Fruit fly (Drosophila melanogaster) whole organism, embryonic: ENCODE data around the gene CG13385.

Experiments
- Asciz ChIP-seq: fragments of 200-800 bp; sonication (Bioruptor generic); optimal IDR thresholded peaks from 2 replicates; lab custom pipeline; 2017; ENCODE audit warnings: missing biosample characterization, mild to moderate bottlenecking, missing genetic modification characterization, missing genetic modification reagents
- CG10431 ChIP-seq: fragments of 200-800 bp; sonication (Bioruptor generic); optimal IDR thresholded peaks from 3 replicates; lab custom pipeline; 2018; ENCODE audit warnings: missing biosample characterization, mild to moderate bottlenecking, missing genetic modification characterization
- CG13894 ChIP-seq: fragments of 200-800 bp; sonication (Bioruptor generic); optimal IDR thresholded peaks from 3 replicates; lab custom pipeline; 2018; ENCODE audit warnings: missing biosample characterization, mild to moderate bottlenecking, missing genetic modification characterization, moderate library complexity
- CG1602 ChIP-seq: fragments of 200-800 bp; sonication (Bioruptor generic); optimal IDR thresholded peaks from 3 replicates; lab custom pipeline; 2016; ENCODE audit warnings: missing biosample characterization, missing genetic modification characterization
- CG17361 ChIP-seq: fragments of 200-800 bp; sonication (Bioruptor generic); IDR thresholded peaks from 3 replicates; pipeline ENCODE4 v1.3.6; 2022; ENCODE audit warnings: missing biosample characterization, missing genetic modification characterization
- CG2678 ChIP-seq: fragments of 200-800 bp; sonication (Bioruptor generic); optimal IDR thresholded peaks from 3 replicates; lab custom pipeline; 2019; ENCODE audit warnings: missing biosample characterization, mild to moderate bottlenecking, missing genetic modification characterization, moderate library complexity
- CG33557 ChIP-seq: fragments of 200-800 bp; sonication (Bioruptor generic); optimal IDR thresholded peaks from 2 replicates; lab custom pipeline; 2019; ENCODE audit warnings: missing biosample characterization, mild to moderate bottlenecking, missing genetic modification characterization, moderate library complexity
- CG3407 ChIP-seq: fragments of 200-800 bp; sonication (Bioruptor generic); optimal IDR thresholded peaks from 2 replicates; lab custom pipeline; 2018; ENCODE audit warnings: missing biosample characterization, mild to moderate bottlenecking, missing genetic modification characterization
- CG3847 ChIP-seq: fragments of 200-800 bp; sonication (Bioruptor generic); IDR thresholded peaks from 2 replicates; pipeline ENCODE4 v1.3.6; 2022; ENCODE audit warnings: missing biosample characterization, missing genetic modification characterization
- CG4360 ChIP-seq: fragments of 200-800 bp; sonication (Bioruptor generic); IDR thresholded peaks from 2 replicates; pipeline ENCODE4 v1.3.6; 2022; ENCODE audit warnings: missing biosample characterization, missing genetic modification characterization
- CG5245 ChIP-seq: fragments of 200-800 bp; sonication (Bioruptor generic); optimal IDR thresholded peaks from 3 replicates; lab custom pipeline; 2016; ENCODE audit warnings: missing biosample characterization, missing genetic modification characterization
- CG6683 ChIP-seq: fragments of 200-800 bp; sonication (Bioruptor generic); optimal IDR thresholded peaks from 2 replicates; lab custom pipeline; 2017; ENCODE audit warnings: missing biosample characterization, mild to moderate bottlenecking, missing genetic modification characterization, missing genetic modification reagents
- CG7271 ChIP-seq: fragments of 200-800 bp; sonication (Bioruptor generic); optimal IDR thresholded peaks from 2 replicates; lab custom pipeline; 2018; ENCODE audit warnings: missing biosample characterization, mild to moderate bottlenecking, missing genetic modification characterization, moderate library complexity
- CG7745 ChIP-seq: fragments of 200-800 bp; sonication (Bioruptor generic); optimal IDR thresholded peaks from 2 replicates; lab custom pipeline; 2018; ENCODE audit warnings: missing biosample characterization, mild to moderate bottlenecking, missing genetic modification characterization, moderate library complexity
- CG8089 ChIP-seq: fragments of 200-800 bp; sonication (Bioruptor generic); optimal IDR thresholded peaks from 3 replicates; lab custom pipeline; 2016; ENCODE audit warnings: missing biosample characterization, missing genetic modification characterization
- CG8388 ChIP-seq: fragments of 200-800 bp; sonication (Bioruptor generic); optimal IDR thresholded peaks from 2 replicates; lab custom pipeline; 2019; ENCODE audit warnings: missing biosample characterization, mild to moderate bottlenecking, missing genetic modification characterization, moderate library complexity
- D ChIP-seq, 2 experiments: fragments of 200-800 bp in 1 of 2; fragments of >200 bp in 1 of 2; sonication (Bioruptor generic) in 1 of 2; optimal IDR thresholded peaks; 2 replicates in 1 of 2; 3 replicates in 1 of 2; lab custom pipeline; 2017; ENCODE audit warnings: mild to moderate bottlenecking in 1 of 2, missing biosample characterization in 1 of 2, missing genetic modification characterization in 1 of 2, missing genetic modification reagents in 1 of 2
- D19A ChIP-seq: fragments of 200-800 bp; optimal IDR thresholded peaks from 3 replicates; lab custom pipeline; 2019; ENCODE audit warnings: missing biosample characterization, mild to moderate bottlenecking, missing genetic modification characterization, moderate library complexity
- Dek ChIP-seq: fragments of 200-800 bp; sonication (Bioruptor generic); optimal IDR thresholded peaks from 3 replicates; lab custom pipeline; 2019; ENCODE audit warnings: missing biosample characterization, mild to moderate bottlenecking, missing genetic modification characterization, moderate library complexity
- E2f2 ChIP-seq: fragments of 200-800 bp; sonication (Bioruptor generic); IDR thresholded peaks from 2 replicates; pipeline ENCODE4 v1.3.6; 2022; ENCODE audit warnings: missing biosample characterization, missing genetic modification characterization
- Hr3 ChIP-seq: fragments of 200-800 bp; sonication (Bioruptor generic); optimal IDR thresholded peaks from 3 replicates; lab custom pipeline; 2016; ENCODE audit warnings: missing biosample characterization, missing genetic modification characterization
- Med ChIP-seq: fragments of 200-800 bp; sonication (Bioruptor generic); peaks from one replicate; lab custom pipeline; 2016; ENCODE audit warnings: missing biosample characterization, missing genetic modification characterization, mild to moderate bottlenecking, inconsistent platforms, moderate library complexity
- NfI ChIP-seq: fragments of 200-800 bp; sonication (Bioruptor generic); optimal IDR thresholded peaks from 3 replicates; lab custom pipeline; 2018; ENCODE audit warnings: missing biosample characterization, mild to moderate bottlenecking, missing genetic modification characterization, moderate library complexity
- Poxn ChIP-seq: fragments of 200-800 bp; sonication (Bioruptor generic); IDR thresholded peaks from 2 replicates; pipeline ENCODE4 v1.3.6; 2022; ENCODE audit warnings: missing biosample characterization, missing genetic modification characterization
- Stat92E ChIP-seq, 3 experiments: fragments of >200 bp in 2 of 3; fragments of 200-800 bp in 1 of 3; sonication (Bioruptor generic) in 1 of 3; optimal IDR thresholded peaks; 2 replicates each; lab custom pipeline; 2017 to 2019; ENCODE audit warnings: missing biosample characterization in 3 of 3, missing genetic modification characterization in 3 of 3, mild to moderate bottlenecking in 1 of 3, moderate library complexity in 1 of 3
- Taf1 ChIP-seq: fragments of 200-800 bp; sonication (Bioruptor generic); IDR thresholded peaks from 2 replicates; pipeline ENCODE4 v1.3.6; 2022; ENCODE audit warnings: missing biosample characterization, missing genetic modification characterization
- Xrp1 ChIP-seq: fragments of 200-800 bp; sonication (Bioruptor generic); IDR thresholded peaks from 2 replicates; pipeline ENCODE4 v1.3.6; 2022; ENCODE audit warnings: missing biosample characterization, missing genetic modification characterization
- ap ChIP-seq: fragments of 200-800 bp; sonication (Bioruptor generic); IDR thresholded peaks from 2 replicates; pipeline ENCODE4 v1.3.6; 2022; ENCODE audit warnings: missing biosample characterization, missing genetic modification characterization
- chif ChIP-seq, 2 experiments: fragments of 200-800 bp; sonication (Bioruptor generic); optimal IDR thresholded peaks; 3 replicates each; lab custom pipeline; 2016; ENCODE audit warnings: missing biosample characterization in 2 of 2, missing genetic modification characterization in 2 of 2
- ci ChIP-seq: fragments of 200-800 bp; sonication (Bioruptor generic); IDR thresholded peaks from 3 replicates; pipeline ENCODE4 v1.3.6; 2022; ENCODE audit warnings: missing biosample characterization, missing genetic modification characterization
- crol ChIP-seq: fragments of 200-800 bp; sonication (Bioruptor generic); IDR thresholded peaks from 2 replicates; pipeline ENCODE4 v1.3.6; 2022; ENCODE audit warnings: missing biosample characterization, missing genetic modification characterization
- da ChIP-seq: fragments of 200-800 bp; sonication (Bioruptor generic); optimal IDR thresholded peaks from 2 replicates; lab custom pipeline; 2016; ENCODE audit warnings: missing biosample characterization, missing genetic modification characterization
- dimm ChIP-seq: fragments of 200-800 bp; sonication (Bioruptor generic); IDR thresholded peaks from 2 replicates; pipeline ENCODE4 v1.3.6; 2022; ENCODE audit warnings: missing biosample characterization, missing genetic modification characterization
- grn ChIP-seq: fragments of 200-800 bp; sonication (Bioruptor generic); optimal IDR thresholded peaks from 3 replicates; lab custom pipeline; 2017; ENCODE audit warnings: missing biosample characterization, missing genetic modification characterization
- gsb-n ChIP-seq: fragments of 200-800 bp; sonication (Bioruptor generic); optimal IDR thresholded peaks from 3 replicates; lab custom pipeline; 2018; ENCODE audit warnings: missing biosample characterization, mild to moderate bottlenecking, missing genetic modification characterization
- lbe ChIP-seq: fragments of 200-800 bp; sonication (Bioruptor generic); optimal IDR thresholded peaks from 2 replicates; lab custom pipeline; 2016; ENCODE audit warnings: missing biosample characterization, mild to moderate bottlenecking, missing genetic modification characterization
- mam ChIP-seq: fragments of 200-800 bp; sonication (Bioruptor generic); optimal IDR thresholded peaks from 3 replicates; lab custom pipeline; 2016; ENCODE audit warnings: missing biosample characterization, missing genetic modification characterization
- oc ChIP-seq: fragments of 200-800 bp; sonication (Bioruptor generic); optimal IDR thresholded peaks from 2 replicates; lab custom pipeline; 2018; ENCODE audit warnings: missing biosample characterization, mild to moderate bottlenecking, missing genetic modification characterization, moderate library complexity
- prd ChIP-seq, 3 experiments: fragments of >200 bp in 2 of 3; fragments of 200-800 bp in 1 of 3; sonication (Bioruptor generic) in 1 of 3; optimal IDR thresholded peaks in 2 of 3; IDR thresholded peaks in 1 of 3; 2 replicates in 2 of 3; 3 replicates in 1 of 3; pipeline versions ENCODE4 v1.3.6 to Lab custom; 2017 to 2022; ENCODE audit warnings: missing biosample characterization in 1 of 3, missing genetic modification characterization in 1 of 3
- psq ChIP-seq: fragments of 200-800 bp; sonication (Bioruptor generic); optimal IDR thresholded peaks from 2 replicates; lab custom pipeline; 2017; ENCODE audit warnings: missing biosample characterization, missing genetic modification characterization
- scrt ChIP-seq: fragments of 200-800 bp; sonication (Bioruptor generic); optimal IDR thresholded peaks from 2 replicates; lab custom pipeline; 2018; ENCODE audit warnings: missing biosample characterization, mild to moderate bottlenecking, missing genetic modification characterization, moderate library complexity
- sens ChIP-seq: fragments of 200-800 bp; sonication (Bioruptor generic); peaks from one replicate; lab custom pipeline; 2016; ENCODE audit warnings: missing biosample characterization, missing genetic modification characterization
- seq ChIP-seq: fragments of 200-800 bp; sonication (Bioruptor generic); IDR thresholded peaks from 2 replicates; pipeline ENCODE4 v1.3.6; 2022; ENCODE audit warnings: missing biosample characterization, missing genetic modification characterization
- trem ChIP-seq: fragments of 200-800 bp; optimal IDR thresholded peaks from 3 replicates; lab custom pipeline; 2019; ENCODE audit warnings: missing biosample characterization, mild to moderate bottlenecking, missing genetic modification characterization, moderate library complexity
- z ChIP-seq: fragments of 200-800 bp; sonication (Bioruptor generic); IDR thresholded peaks from 3 replicates; pipeline ENCODE4 v1.3.6; 2022; ENCODE audit warnings: missing biosample characterization, missing genetic modification characterization
- zen2 ChIP-seq: fragments of 200-800 bp; sonication (Bioruptor generic); IDR thresholded peaks from 3 replicates; pipeline ENCODE4 v1.3.6; 2022; ENCODE audit warnings: missing biosample characterization, missing genetic modification characterization; ENCODE audit not compliant: partially characterized antibody

Gene CG13385

DNA sequence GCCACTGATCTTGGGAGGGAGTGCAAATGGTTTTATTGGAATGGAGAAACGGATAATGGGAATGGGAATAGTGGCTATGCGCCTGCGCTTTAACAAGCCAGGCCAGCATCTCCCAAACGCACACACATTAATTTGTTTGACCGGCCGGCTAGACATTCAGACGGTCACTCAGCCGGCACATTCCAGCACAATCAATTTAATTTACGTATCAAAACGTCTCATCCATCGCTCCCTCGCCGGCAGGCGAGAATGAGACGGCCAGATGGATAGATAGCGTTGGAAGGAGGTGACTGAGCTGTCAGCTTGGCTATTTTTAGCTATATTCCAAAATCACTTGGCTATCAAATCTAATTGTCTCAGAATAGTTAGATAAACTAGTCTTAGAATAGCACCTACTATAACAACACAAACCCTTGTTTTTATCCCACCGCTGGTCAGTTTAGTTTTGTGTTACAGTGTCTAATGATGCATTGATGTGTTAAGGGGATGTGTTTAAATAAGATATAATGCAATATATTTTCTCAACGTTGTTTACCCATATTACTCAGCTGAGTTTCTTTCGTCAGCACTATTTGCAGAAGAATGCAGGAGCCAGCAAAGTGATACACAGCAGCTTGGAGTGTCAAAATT, 27.1 kb downstream of the CG13385 start (continued):
- TF ChIP-seq Asciz (GFP tag; lab: Kevin White, UChicago) (peak; percentile 2), Hr3 (GFP tag; lab: Kevin White, UChicago) (no peak), grn (GFP tag; lab: Kevin White, UChicago) (peak; percentile 55), dimm (GFP tag; lab: Robert Waterston, UW) (no peak), prd (optimal IDR thresholded peaks at IDR 0.05; lab: Kevin White, UChicago) (no peak), prd (GFP tag; IDR thresholded peaks at IDR 0.05; lab: Robert Waterston, UW) (no peak), NfI (GFP tag; lab: Kevin White, UChicago) (no peak), zen2 (no peak), E2f2 (GFP tag; lab: Robert Waterston, UW) (no peak), CG8388 (GFP tag; lab: Kevin White, UChicago) (peak; percentile 3), chif (GFP tag; optimal IDR thresholded peaks at IDR 0.05; lab: Kevin White, UChicago) (peak in 1 of 2 experiments; percentile 47), Med (GFP tag; lab: Kevin White, UChicago) (peak; percentile 44), Taf1 (no peak), Dek (tag; lab: Kevin White, UChicago) (no peak), mam (no peak), CG6683 (GFP tag; lab: Kevin White, UChicago) (no peak), ci (GFP tag; lab: Robert Waterston, UW) (peak; percentile 19; the same call in 1 of the 3 replicates)

DNA sequence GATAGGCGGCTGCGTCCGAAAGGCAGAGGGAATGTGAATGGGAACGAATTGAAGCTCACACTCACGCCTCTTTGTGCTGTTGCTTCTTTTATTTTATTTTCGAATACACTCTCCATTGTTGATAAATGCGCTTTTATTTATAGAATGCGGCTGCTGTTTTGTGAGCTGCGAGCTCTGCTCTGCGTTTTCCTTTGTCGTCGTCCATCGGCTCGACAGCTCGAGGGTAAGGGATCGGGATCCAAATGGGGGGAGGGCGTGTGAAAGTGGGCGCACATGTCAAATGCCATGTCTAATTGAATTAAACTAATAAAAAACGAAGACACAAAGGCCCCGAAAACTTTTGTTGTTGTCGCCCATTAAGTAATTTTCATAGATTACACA, 27.6 kb downstream of the CG13385 start:
- TF ChIP-seq crol (GFP tag; lab: Robert Waterston, UW): 0 out of 2 replicates have a peak, but pooled peaks have one; percentile 18
- TF ChIP-seq CG4360: peak; percentile 21; the same call in 1 of the 2 replicates
- TF ChIP-seq gsb-n: peak; percentile 6
- no peak for TF ChIP-seq CG7271 (tag; lab: Kevin White, UChicago)
- TF ChIP-seq D19A (tag; lab: Kevin White, UChicago): peak; percentile 12
- TF ChIP-seq da (GFP tag; lab: Kevin White, UChicago): no peak
- TF ChIP-seq CG3847: no peak
- no peak for TF ChIP-seq CG17361 (GFP tag; lab: Robert Waterston, UW)
- peak; percentile 25; the same call in 1 of the 2 replicates for TF ChIP-seq Xrp1
- no peak for TF ChIP-seq CG1602 (GFP tag; lab: Kevin White, UChicago)

DNA sequence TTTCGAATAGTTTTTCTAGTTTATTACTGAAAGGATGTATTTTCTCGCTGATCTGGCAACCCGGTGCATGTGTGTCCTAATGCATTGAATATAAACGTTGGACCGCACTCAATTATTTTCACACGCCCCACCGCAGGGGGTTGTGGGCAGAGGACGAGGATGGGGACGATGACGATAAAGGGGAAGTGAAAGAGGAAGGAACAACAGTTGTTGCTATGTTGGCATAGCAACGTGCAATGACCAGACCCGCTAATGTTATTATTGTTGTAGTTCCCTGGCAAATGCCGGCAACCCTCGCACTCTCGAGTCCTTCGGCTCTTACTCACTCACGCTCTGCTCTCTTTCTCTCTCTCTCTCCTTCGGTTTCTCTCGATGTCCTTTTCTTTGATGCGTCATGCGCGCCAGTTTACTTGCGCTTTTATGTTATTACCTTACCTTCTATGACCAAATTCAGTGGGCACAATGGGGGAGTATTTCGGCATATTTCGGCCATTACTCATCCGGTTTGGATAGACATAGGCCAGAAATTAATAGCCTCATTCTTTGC, 28.3 kb downstream of the CG13385 start:
- TF ChIP-seq CG7745 (tag; lab: Kevin White, UChicago) (no peak), Stat92E (GFP tag; optimal IDR thresholded peaks at IDR 0.05; lab: Kevin White, UChicago) (no peak), CG3407 (no peak), D (optimal IDR thresholded peaks at IDR 0.05; lab: Kevin White, UChicago) (peak; percentile 19), D (GFP tag; optimal IDR thresholded peaks at IDR 0.05; lab: Kevin White, UChicago) (no peak), CG10431 (no peak), scrt (GFP tag; lab: Kevin White, UChicago) (peak; percentile 79), Poxn (GFP tag; lab: Robert Waterston, UW) (no peak), psq (GFP tag; lab: Kevin White, UChicago) (peak; percentile 6), CG5245 (GFP tag; lab: Kevin White, UChicago) (no peak), lbe (no peak), seq (peak; percentile 14; the same call in 1 of the 2 replicates), CG33557 (GFP tag; lab: Kevin White, UChicago) (no peak), CG2678 (tag; lab: Kevin White, UChicago) (no peak), z (GFP tag; lab: Robert Waterston, UW) (peak; percentile 44; the same call in 1 of the 3 replicates), trem (tag; lab: Kevin White, UChicago) (peak; percentile 16), CG8089 (no peak), CG13894 (tag; lab: Kevin White, UChicago) (peak; percentile 87), sens (GFP tag; lab: Kevin White, UChicago) (peak; percentile 44), oc (tag; lab: Kevin White, UChicago) (no peak), ap (GFP tag; lab: Robert Waterston, UW) (0 out of 2 replicates have a peak, but pooled peaks have one; percentile 11)
